Fruit fly (Drosophila melanogaster): ENCODE results near the gene CG12986.

The CG12986 gene

DNA sequence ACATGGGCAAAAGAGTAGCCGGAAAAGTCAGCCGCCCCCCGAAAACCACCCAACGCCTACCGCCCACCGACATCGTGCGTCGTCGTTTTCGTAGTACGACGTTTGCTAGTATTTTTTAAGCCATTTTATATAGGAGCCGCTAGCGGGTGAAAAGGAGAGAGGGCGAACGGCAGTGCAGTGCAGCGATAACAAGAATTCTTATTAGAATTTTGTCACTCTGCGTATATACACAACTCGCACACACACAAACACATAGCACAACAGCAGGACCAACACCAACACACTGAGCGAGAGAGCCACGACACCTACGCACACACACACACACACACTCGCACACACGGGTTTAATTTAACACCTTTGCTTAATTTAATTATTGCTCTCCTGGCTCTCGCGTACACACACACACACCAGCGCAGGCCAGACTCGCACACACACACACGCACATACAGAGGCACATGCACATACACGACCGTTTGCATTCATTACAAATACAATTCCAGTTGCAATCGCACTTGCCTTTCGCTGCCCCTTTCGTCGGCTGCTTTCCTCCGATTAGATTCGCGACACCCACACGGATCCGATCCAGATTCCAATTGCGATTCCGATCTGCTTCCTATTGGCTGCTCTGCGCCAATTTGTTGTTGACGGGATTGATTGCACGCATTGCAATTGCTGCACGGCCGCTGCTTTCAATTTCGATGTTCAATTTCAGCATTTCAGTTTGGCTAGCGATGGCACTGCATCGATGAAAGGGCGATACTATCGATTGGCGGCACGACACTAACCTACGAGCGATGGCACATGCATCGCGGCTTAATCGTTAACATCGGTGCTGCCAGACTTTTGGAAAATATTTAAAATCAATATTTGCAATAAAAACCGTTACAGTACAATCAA lies 7.6 kb upstream of the CG12986 start, which contains the start of gene Socs16D (continued):
- TF ChIP-seq wor (GFP tag; IDR thresholded peaks at IDR 0.05) (no peak), CG16815 (GFP tag; optimal IDR thresholded peaks at IDR 0.05) (no peak), Ravus (GFP tag; IDR thresholded peaks at IDR 0.05) (no peak), CG6272 (GFP tag; IDR thresholded peaks at IDR 0.05) (peak; percentile 74), CTCF (GFP tag; optimal IDR thresholded peaks at IDR 0.05) (peak; percentile 5), sr (GFP tag; IDR thresholded peaks at IDR 0.05) (peak; percentile 59; the same call in 1 of the 3 replicates), CG13287 (GFP tag; IDR thresholded peaks at IDR 0.05; ENCODE audit: partially characterized antibody) (peak; percentile 97), CG2116 (GFP tag; optimal IDR thresholded peaks at IDR 0.05) (peak; percentile 94), hkb (optimal IDR thresholded peaks at IDR 0.05) (no peak), hkb (GFP tag; IDR thresholded peaks at IDR 0.05) (peak; percentile 17; the same call in 1 of the 2 replicates), BtbVII (GFP tag; optimal IDR thresholded peaks at IDR 0.05) (peak; percentile 13), slou (GFP tag; optimal IDR thresholded peaks at IDR 0.05) (peak; percentile 12), CG15011 (GFP tag; optimal IDR thresholded peaks at IDR 0.05) (no peak), org-1 (GFP tag; optimal IDR thresholded peaks at IDR 0.05) (no peak), hbn (GFP tag; IDR thresholded peaks at IDR 0.05; ENCODE audit: partially characterized antibody) (peak; percentile 96), fru (optimal IDR thresholded peaks at IDR 0.05) (no peak), CG17361 (GFP tag; IDR thresholded peaks at IDR 0.05) (no peak), B-H1 (GFP tag; IDR thresholded peaks at IDR 0.05) (no peak), wdn (GFP tag; IDR thresholded peaks at IDR 0.05) (no peak), Dref (GFP tag; IDR thresholded peaks at IDR 0.05) (peak; percentile 95), CG8944 (GFP tag; optimal IDR thresholded peaks at IDR 0.05) (peak; percentile 5), chn (GFP tag; optimal IDR thresholded peaks at IDR 0.05) (peak; percentile 2), pita (GFP tag; optimal IDR thresholded peaks at IDR 0.05) (peak; percentile 13), Pdp1 (GFP tag; optimal IDR thresholded peaks at IDR 0.05) (peak; percentile 17 to 61), Rx (GFP tag; IDR thresholded peaks at IDR 0.05) (no peak), CG8089 (GFP tag; optimal IDR thresholded peaks at IDR 0.05) (peak; percentile 6), gce (GFP tag; IDR thresholded peaks at IDR 0.05) (no peak), CG18764 (GFP tag; optimal IDR thresholded peaks at IDR 0.05) (no peak), usp (GFP tag; optimal IDR thresholded peaks at IDR 0.05) (no peak), Ssrp (tag; optimal IDR thresholded peaks at IDR 0.05) (no peak), CG32772 (GFP tag; IDR thresholded peaks at IDR 0.05) (no peak), onecut (GFP tag; IDR thresholded peaks at IDR 0.05) (peak; percentile 96), Poxn (GFP tag; IDR thresholded peaks at IDR 0.05) (no peak), CG4404 (GFP tag; IDR thresholded peaks at IDR 0.05) (no peak), cas (GFP tag; IDR thresholded peaks at IDR 0.05) (no peak), ind (GFP tag; optimal IDR thresholded peaks at IDR 0.05) (peak; percentile 9), CG17385 (GFP tag; optimal IDR thresholded peaks at IDR 0.05) (peak; percentile 10), amos (GFP tag; IDR thresholded peaks at IDR 0.05; ENCODE audit: partially characterized antibody) (peak; percentile 99), jing (GFP tag; optimal IDR thresholded peaks at IDR 0.05) (no peak), slp2 (GFP tag; optimal IDR thresholded peaks at IDR 0.05) (no peak), E2f1 (GFP tag; IDR thresholded peaks at IDR 0.05) (no peak), nau (GFP tag; optimal IDR thresholded peaks at IDR 0.05) (no peak), slbo (GFP tag; IDR thresholded peaks at IDR 0.05) (peak; percentile 53; the same call in 1 of the 2 replicates), sna (GFP tag; IDR thresholded peaks at IDR 0.05; ENCODE audit: partially characterized antibody) (peak; percentile 95), CG1832 (GFP tag; optimal IDR thresholded peaks at IDR 0.05) (peak; percentile 17), CG18619 (GFP tag; optimal IDR thresholded peaks at IDR 0.05) (no peak), insv (GFP tag; optimal IDR thresholded peaks at IDR 0.05) (peak; percentile 83 to 97), zf30C (GFP tag; optimal IDR thresholded peaks at IDR 0.05) (peak; percentile 16), sqz (GFP tag; optimal IDR thresholded peaks at IDR 0.05) (no peak), CG12071 (GFP tag; optimal IDR thresholded peaks at IDR 0.05) (peak; percentile 26), Myb (GFP tag; optimal IDR thresholded peaks at IDR 0.05) (peak; percentile 99)
